Fruit fly (Drosophila melanogaster) whole organism, embryonic: ENCODE results near the gene Pfdn2.

Experiments used
- Atf-2 ChIP-seq: fragments of 200-800 bp; sonication (Bioruptor generic); optimal IDR thresholded peaks from 2 replicates; lab custom pipeline; 2016; ENCODE audit warnings: missing biosample characterization, missing genetic modification characterization
- B-H1 ChIP-seq: fragments of 200-800 bp; sonication (Bioruptor generic); IDR thresholded peaks from 3 replicates; pipeline ENCODE4 v1.3.6; 2022; ENCODE audit warnings: missing biosample characterization, missing genetic modification characterization
- BtbVII ChIP-seq: fragments of 200-800 bp; sonication (Bioruptor generic); optimal IDR thresholded peaks from 3 replicates; lab custom pipeline; 2017; ENCODE audit warnings: missing biosample characterization, mild to moderate bottlenecking, missing genetic modification characterization
- CG10366 ChIP-seq: fragments of 200-800 bp; sonication (Bioruptor generic); IDR thresholded peaks from 2 replicates; pipeline ENCODE4 v1.3.6; 2022; ENCODE audit warnings: missing biosample characterization, missing genetic modification characterization
- CG10543 ChIP-seq: fragments of 200-800 bp; sonication (Bioruptor generic); optimal IDR thresholded peaks from 3 replicates; lab custom pipeline; 2017; ENCODE audit warnings: missing biosample characterization, mild to moderate bottlenecking, missing genetic modification characterization, moderate library complexity
- CG12236 ChIP-seq: fragments of 200-800 bp; sonication (Bioruptor generic); optimal IDR thresholded peaks from 2 replicates; lab custom pipeline; 2016; ENCODE audit warnings: missing biosample characterization, missing genetic modification characterization
- CG12391 ChIP-seq: fragments of 200-800 bp; sonication (Bioruptor generic); optimal IDR thresholded peaks from 3 replicates; lab custom pipeline; 2018; ENCODE audit warnings: missing biosample characterization, mild to moderate bottlenecking, missing genetic modification characterization, moderate library complexity
- CG12744 ChIP-seq: fragments of 200-800 bp; sonication (Bioruptor generic); optimal IDR thresholded peaks from 2 replicates; lab custom pipeline; 2016; ENCODE audit warnings: missing biosample characterization, missing genetic modification characterization
- CG12769 ChIP-seq: fragments of 200-800 bp; sonication (Bioruptor generic); optimal IDR thresholded peaks from 2 replicates; lab custom pipeline; 2019; ENCODE audit warnings: missing biosample characterization, mild to moderate bottlenecking, missing genetic modification characterization, moderate library complexity
- CG13296 ChIP-seq: fragments of 200-800 bp; sonication (Bioruptor generic); optimal IDR thresholded peaks from 3 replicates; lab custom pipeline; 2018; ENCODE audit warnings: missing biosample characterization, mild to moderate bottlenecking, missing genetic modification characterization
- CG13624 ChIP-seq: fragments of 200-800 bp; sonication (Bioruptor generic); optimal IDR thresholded peaks from 2 replicates; lab custom pipeline; 2016; ENCODE audit warnings: missing biosample characterization, missing genetic modification characterization
- CG15011 ChIP-seq: fragments of 200-800 bp; sonication (Bioruptor generic); optimal IDR thresholded peaks from 3 replicates; lab custom pipeline; 2018; ENCODE audit warnings: missing biosample characterization, mild to moderate bottlenecking, missing genetic modification characterization
- CG17328 ChIP-seq: fragments of 200-800 bp; sonication (Bioruptor generic); IDR thresholded peaks from 2 replicates; pipeline ENCODE4 v1.3.6; 2022; ENCODE audit warnings: missing biosample characterization, missing genetic modification characterization
- CG18262 ChIP-seq: fragments of 200-800 bp; optimal IDR thresholded peaks from 3 replicates; lab custom pipeline; 2019; ENCODE audit warnings: missing biosample characterization, mild to moderate bottlenecking, missing genetic modification characterization, moderate library complexity
- CG18476 ChIP-seq: fragments of 200-800 bp; sonication (Bioruptor generic); optimal IDR thresholded peaks from 2 replicates; lab custom pipeline; 2016; ENCODE audit warnings: missing biosample characterization, mild to moderate bottlenecking, missing genetic modification characterization
- CG2120 ChIP-seq: fragments of 200-800 bp; sonication (Bioruptor generic); optimal IDR thresholded peaks from 3 replicates; lab custom pipeline; 2016; ENCODE audit warnings: missing biosample characterization, missing genetic modification characterization
- CG31365 ChIP-seq: fragments of 200-800 bp; sonication (Bioruptor generic); optimal IDR thresholded peaks from 2 replicates; lab custom pipeline; 2018; ENCODE audit warnings: missing biosample characterization, mild to moderate bottlenecking, missing genetic modification characterization
- CG32532 ChIP-seq: fragments of 200-800 bp; sonication (Bioruptor generic); IDR thresholded peaks from 2 replicates; pipeline ENCODE4 v1.3.6; 2022; ENCODE audit warnings: missing biosample characterization, missing genetic modification characterization
- CG5953 ChIP-seq: fragments of 200-800 bp; sonication (Bioruptor generic); IDR thresholded peaks from 2 replicates; pipeline ENCODE4 v1.3.6; 2022; ENCODE audit warnings: missing biosample characterization, missing genetic modification characterization
- CG6813 ChIP-seq: fragments of 200-800 bp; sonication (Bioruptor generic); optimal IDR thresholded peaks from 2 replicates; lab custom pipeline; 2017; ENCODE audit warnings: missing biosample characterization, missing genetic modification characterization, mild to moderate bottlenecking, moderate library complexity, missing genetic modification reagents
- CG7357 ChIP-seq: fragments of 200-800 bp; sonication (Bioruptor generic); IDR thresholded peaks from 3 replicates; pipeline ENCODE4 v1.3.6; 2022; ENCODE audit warnings: missing biosample characterization, missing genetic modification characterization
- CG8944 ChIP-seq: fragments of 200-800 bp; sonication (Bioruptor generic); optimal IDR thresholded peaks from 3 replicates; lab custom pipeline; 2016; ENCODE audit warnings: missing biosample characterization, missing genetic modification characterization
- Dad ChIP-seq: fragments of 200-800 bp; sonication (Bioruptor generic); optimal IDR thresholded peaks from 3 replicates; lab custom pipeline; 2016; ENCODE audit warnings: missing biosample characterization, missing genetic modification characterization
- Dll ChIP-seq: fragments of 200-800 bp; sonication (Bioruptor generic); IDR thresholded peaks from 4 replicates; pipeline ENCODE4 v1.3.6; 2022; ENCODE audit warnings: missing biosample characterization, missing genetic modification characterization; ENCODE audit not compliant: partially characterized antibody
- E2f2 ChIP-seq: fragments of 200-800 bp; sonication (Bioruptor generic); IDR thresholded peaks from 2 replicates; pipeline ENCODE4 v1.3.6; 2022; ENCODE audit warnings: missing biosample characterization, missing genetic modification characterization
- Elba2 ChIP-seq: fragments of 200-800 bp; sonication (Bioruptor generic); optimal IDR thresholded peaks from 3 replicates; lab custom pipeline; 2016; ENCODE audit warnings: missing biosample characterization, missing genetic modification characterization
- HLH4C ChIP-seq: fragments of 200-800 bp; sonication (Bioruptor generic); IDR thresholded peaks from 3 replicates; pipeline ENCODE4 v1.3.6; 2022; ENCODE audit warnings: missing biosample characterization, missing genetic modification characterization; ENCODE audit not compliant: partially characterized antibody
- Opbp ChIP-seq: fragments of 200-800 bp; sonication (Bioruptor generic); IDR thresholded peaks from 3 replicates; pipeline ENCODE4 v1.3.6; 2022; ENCODE audit warnings: missing biosample characterization, missing genetic modification characterization; ENCODE audit not compliant: partially characterized antibody
- Taf1 ChIP-seq: fragments of 200-800 bp; sonication (Bioruptor generic); IDR thresholded peaks from 2 replicates; pipeline ENCODE4 v1.3.6; 2022; ENCODE audit warnings: missing biosample characterization, missing genetic modification characterization
- YL-1 ChIP-seq: fragments of 200-800 bp; sonication (Bioruptor generic); optimal IDR thresholded peaks from 3 replicates; lab custom pipeline; 2017; ENCODE audit warnings: missing biosample characterization, mild to moderate bottlenecking, missing genetic modification characterization
- aop ChIP-seq: fragments of 200-800 bp; sonication (Bioruptor generic); IDR thresholded peaks from 2 replicates; pipeline ENCODE4 v1.3.6; 2022; ENCODE audit warnings: missing biosample characterization, missing genetic modification characterization
- ato ChIP-seq: fragments of 200-800 bp; sonication (Bioruptor generic); IDR thresholded peaks from 2 replicates; pipeline ENCODE4 v1.3.6; 2022; ENCODE audit warnings: missing biosample characterization, missing genetic modification characterization; ENCODE audit not compliant: partially characterized antibody
- cad ChIP-seq: fragments of >200 bp; optimal IDR thresholded peaks from 2 replicates; lab custom pipeline; 2017; ENCODE audit warnings: missing biosample characterization, missing genetic modification characterization
- caup ChIP-seq: fragments of 200-800 bp; sonication (Bioruptor generic); optimal IDR thresholded peaks from 3 replicates; lab custom pipeline; 2017; ENCODE audit warnings: missing biosample characterization, mild to moderate bottlenecking, missing genetic modification characterization, moderate library complexity; ENCODE audit not compliant: severe bottlenecking
- chif ChIP-seq, 2 experiments: fragments of 200-800 bp; sonication (Bioruptor generic); optimal IDR thresholded peaks; 3 replicates each; lab custom pipeline; 2016; ENCODE audit warnings: missing biosample characterization in 2 of 2, missing genetic modification characterization in 2 of 2
- chm ChIP-seq: fragments of 200-800 bp; sonication (Bioruptor generic); IDR thresholded peaks from 2 replicates; pipeline ENCODE4 v1.3.6; 2022; ENCODE audit warnings: missing biosample characterization, missing genetic modification characterization
- croc ChIP-seq: fragments of 200-800 bp; sonication (Bioruptor generic); conservative IDR thresholded peaks from 3 replicates; pipeline ENCODE4 v1.3.6; 2022; ENCODE audit warnings: missing biosample characterization, missing genetic modification characterization
- esg ChIP-seq: fragments of 200-800 bp; sonication (Bioruptor generic); conservative IDR thresholded peaks from 2 replicates; pipeline ENCODE4 v1.3.6; 2022; ENCODE audit warnings: missing biosample characterization, missing genetic modification characterization
- ewg ChIP-seq: fragments of 200-800 bp; sonication (Bioruptor generic); optimal IDR thresholded peaks from 3 replicates; lab custom pipeline; 2017; ENCODE audit warnings: mild to moderate bottlenecking, missing biosample characterization, missing genetic modification reagents, missing genetic modification characterization
- hkb ChIP-seq, 2 experiments: fragments of 200-800 bp in 1 of 2; fragments of >200 bp in 1 of 2; sonication (Bioruptor generic) in 1 of 2; IDR thresholded peaks in 1 of 2; optimal IDR thresholded peaks in 1 of 2; 2 replicates each; pipeline versions ENCODE4 v1.3.6 to Lab custom; 2017 to 2022; ENCODE audit warnings: missing biosample characterization in 1 of 2, missing genetic modification characterization in 1 of 2
- ind ChIP-seq: fragments of 200-800 bp; sonication (Bioruptor generic); optimal IDR thresholded peaks from 3 replicates; lab custom pipeline; 2016; ENCODE audit warnings: missing biosample characterization, missing genetic modification characterization
- jing ChIP-seq: fragments of 200-800 bp; sonication (Bioruptor generic); optimal IDR thresholded peaks from 2 replicates; lab custom pipeline; 2018; ENCODE audit warnings: missing biosample characterization, mild to moderate bottlenecking, missing genetic modification characterization
- mld ChIP-seq: fragments of 200-800 bp; sonication (Bioruptor generic); IDR thresholded peaks from 3 replicates; pipeline ENCODE4 v1.3.6; 2022; ENCODE audit warnings: missing biosample characterization, missing genetic modification characterization; ENCODE audit not compliant: partially characterized antibody
- onecut ChIP-seq: fragments of 200-800 bp; sonication (Bioruptor generic); IDR thresholded peaks from 2 replicates; pipeline ENCODE4 v1.3.6; 2022; ENCODE audit warnings: missing biosample characterization, missing genetic modification characterization
- phol ChIP-seq: fragments of 200-800 bp; sonication (Bioruptor generic); optimal IDR thresholded peaks from 3 replicates; lab custom pipeline; 2018; ENCODE audit warnings: missing biosample characterization, mild to moderate bottlenecking, missing genetic modification characterization, moderate library complexity
- sc ChIP-seq, 3 experiments: fragments of >200 bp in 2 of 3; fragments of 200-800 bp in 1 of 3; sonication (Bioruptor generic) in 1 of 3; optimal IDR thresholded peaks; 2 replicates in 2 of 3; 3 replicates in 1 of 3; lab custom pipeline; 2017; ENCODE audit warnings: mild to moderate bottlenecking in 1 of 3, missing biosample characterization in 1 of 3, missing genetic modification characterization in 1 of 3, missing genetic modification reagents in 1 of 3
- slou ChIP-seq: fragments of 200-800 bp; sonication (Bioruptor generic); optimal IDR thresholded peaks from 3 replicates; lab custom pipeline; 2016; ENCODE audit warnings: missing biosample characterization, missing genetic modification characterization
- sr ChIP-seq: fragments of 200-800 bp; sonication (Bioruptor generic); IDR thresholded peaks from 3 replicates; pipeline ENCODE4 v1.3.6; 2022; ENCODE audit warnings: missing biosample characterization, missing genetic modification characterization

Pfdn2 gene

dm6 chr3L:11089805-11090440, 15.7 kb upstream of the Pfdn2 start (continued):
- peak; percentile 72 for TF ChIP-seq CG8944
- TF ChIP-seq CG2120 (GFP tag; lab: Kevin White, UChicago): peak; percentile 76
- TF ChIP-seq CG13624 (GFP tag; lab: Kevin White, UChicago): peak; percentile 26
- 0 out of 4 replicates have a peak, but pooled peaks have one; percentile 25 for TF ChIP-seq Dll (GFP tag; lab: Robert Waterston, UW)
- peak; percentile 94; the same call in 1 of the 2 replicates for TF ChIP-seq chm
- TF ChIP-seq CG13296 (GFP tag; lab: Kevin White, UChicago): peak; percentile 90
- TF ChIP-seq ato (GFP tag; lab: Robert Waterston, UW): no peak
- peak; percentile 40 for TF ChIP-seq slou (GFP tag; lab: Kevin White, UChicago)
- TF ChIP-seq esg: peak; percentile 80
- peak; percentile 64 for TF ChIP-seq CG12744 (GFP tag; lab: Kevin White, UChicago)
- TF ChIP-seq hkb (optimal IDR thresholded peaks at IDR 0.05; lab: Kevin White, UChicago): no peak
- TF ChIP-seq hkb (GFP tag; IDR thresholded peaks at IDR 0.05; lab: Robert Waterston, UW): peak; percentile 93
- peak; percentile 22; the same call in 1 of the 2 replicates for TF ChIP-seq aop (GFP tag; lab: Robert Waterston, UW)
- TF ChIP-seq onecut (GFP tag; lab: Robert Waterston, UW): peak; percentile 79
- peak; percentile 96 for TF ChIP-seq CG12391 (tag; lab: Kevin White, UChicago)
- TF ChIP-seq croc: peak; percentile 68
- peak; percentile 63 for TF ChIP-seq Dad (GFP tag; lab: Kevin White, UChicago)
- TF ChIP-seq CG10543 (GFP tag; lab: Kevin White, UChicago): peak; percentile 65
- TF ChIP-seq cad (GFP tag; lab: Kevin White, UChicago): no peak
- TF ChIP-seq B-H1 (GFP tag; lab: Robert Waterston, UW): peak; percentile 50
- no peak; the same call in none of the 3 replicates for TF ChIP-seq CG7357
- TF ChIP-seq Opbp (GFP tag; lab: Robert Waterston, UW): no peak
- peak; percentile 72 for TF ChIP-seq E2f2 (GFP tag; lab: Robert Waterston, UW)
- TF ChIP-seq BtbVII (GFP tag; lab: Kevin White, UChicago): peak; percentile 78
- TF ChIP-seq CG12236 (GFP tag; lab: Kevin White, UChicago): peak; percentile 82
- TF ChIP-seq CG18476 (GFP tag; lab: Kevin White, UChicago): peak; percentile 91
- TF ChIP-seq ewg (GFP tag; lab: Kevin White, UChicago): peak; percentile 86
- peak; percentile 39 for TF ChIP-seq CG31365
- peak; percentile 79 for TF ChIP-seq jing (GFP tag; lab: Kevin White, UChicago)
- TF ChIP-seq YL-1 (GFP tag; lab: Kevin White, UChicago): peak; percentile 81
- TF ChIP-seq chif (GFP tag; optimal IDR thresholded peaks at IDR 0.05; lab: Kevin White, UChicago): peak; percentile 83
- peak; percentile 68; the same call in 1 of the 2 replicates for TF ChIP-seq CG10366 (GFP tag; lab: Robert Waterston, UW)
- TF ChIP-seq Atf-2 (GFP tag; lab: Kevin White, UChicago): peak; percentile 88
- peak; percentile 89 for TF ChIP-seq CG5953 (GFP tag; lab: Robert Waterston, UW)
- TF ChIP-seq HLH4C (GFP tag; lab: Robert Waterston, UW): peak; percentile 43; the same call in 1 of the 3 replicates
- TF ChIP-seq mld (GFP tag; lab: Robert Waterston, UW): no peak
- peak; percentile 91 for TF ChIP-seq phol (tag; lab: Kevin White, UChicago)
- TF ChIP-seq Taf1 (GFP tag; lab: Robert Waterston, UW): 0 out of 2 replicates have a peak, but pooled peaks have one; percentile 15
- peak; percentile 58; the same call in 1 of the 2 replicates for TF ChIP-seq CG32532 (GFP tag; lab: Robert Waterston, UW)
- TF ChIP-seq CG17328: peak; percentile 70
- no peak for TF ChIP-seq sc (optimal IDR thresholded peaks at IDR 0.05; lab: Kevin White, UChicago)
- TF ChIP-seq sc (GFP tag; optimal IDR thresholded peaks at IDR 0.05; lab: Kevin White, UChicago): peak; percentile 89
- TF ChIP-seq CG15011 (GFP tag; lab: Kevin White, UChicago): peak; percentile 67
- TF ChIP-seq sr (GFP tag; lab: Robert Waterston, UW): peak; percentile 74; the same call in 2 of the 3 replicates
- TF ChIP-seq CG18262: peak; percentile 98
- TF ChIP-seq CG6813: peak; percentile 85
- TF ChIP-seq Elba2 (GFP tag; lab: Kevin White, UChicago): peak; percentile 65
- TF ChIP-seq ind (GFP tag; lab: Kevin White, UChicago): peak; percentile 87
- TF ChIP-seq CG12769 (tag; lab: Kevin White, UChicago): peak; percentile 3
- TF ChIP-seq caup (GFP tag; lab: Kevin White, UChicago): peak; percentile 80
